Worm (Caenorhabditis elegans): ENCODE data around the gene Y50D4C.5.

Gene Y50D4C.5

DNA sequence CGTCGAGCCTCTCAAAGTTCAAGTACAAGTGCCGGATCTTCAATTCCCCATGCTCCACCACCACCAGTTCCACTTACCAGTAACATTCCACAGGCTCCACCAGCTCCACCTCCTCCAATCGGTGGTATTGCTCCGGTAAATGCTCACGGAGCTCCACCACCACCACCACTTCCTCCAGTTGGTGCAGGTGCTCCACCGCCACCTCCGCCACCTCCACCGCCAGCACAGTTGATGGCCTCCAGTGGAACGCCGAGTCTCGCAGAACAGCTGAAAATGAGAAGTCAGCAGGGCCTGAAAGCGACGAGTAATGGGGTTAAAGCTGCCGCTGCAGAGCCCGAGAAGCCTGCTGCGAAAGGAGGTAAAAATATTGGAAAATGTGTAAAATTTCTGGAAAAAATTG is 13.2 kb downstream of the Y50D4C.5 start:
- TF ChIP-seq ceh-83 (GFP tag; optimal IDR thresholded peaks at IDR 0.05) = no peak
- no peak for TF ChIP-seq ham-2 (GFP tag; optimal IDR thresholded peaks at IDR 0.05)
- TF ChIP-seq ztf-11 (tag; optimal IDR thresholded peaks at IDR 0.05) = no peak
- TF ChIP-seq unc-120 (tag; optimal IDR thresholded peaks at IDR 0.05; ENCODE audit: poor library complexity, severe bottlenecking) = no peak
- no peak for TF ChIP-seq ceh-39 (tag; optimal IDR thresholded peaks at IDR 0.05)
- no peak for TF ChIP-seq elt-3 (tag; optimal IDR thresholded peaks at IDR 0.05)
- no peak for TF ChIP-seq pha-4 (tag; optimal IDR thresholded peaks at IDR 0.05)
- TF ChIP-seq bed-3 (GFP tag; optimal IDR thresholded peaks at IDR 0.05) = no peak
- no peak for TF ChIP-seq nhr-2 (tag; optimal IDR thresholded peaks at IDR 0.05)
- TF ChIP-seq blmp-1 (tag; optimal IDR thresholded peaks at IDR 0.05) = no peak
- TF ChIP-seq sem-2 (GFP tag; optimal IDR thresholded peaks at IDR 0.05) = no peak
- TF ChIP-seq ceh-43 (GFP tag; optimal IDR thresholded peaks at IDR 0.05) = no peak
- no peak for TF ChIP-seq nhr-76 (tag; optimal IDR thresholded peaks at IDR 0.05)
- no peak for TF ChIP-seq zip-8 (tag; optimal IDR thresholded peaks at IDR 0.05)

DNA sequence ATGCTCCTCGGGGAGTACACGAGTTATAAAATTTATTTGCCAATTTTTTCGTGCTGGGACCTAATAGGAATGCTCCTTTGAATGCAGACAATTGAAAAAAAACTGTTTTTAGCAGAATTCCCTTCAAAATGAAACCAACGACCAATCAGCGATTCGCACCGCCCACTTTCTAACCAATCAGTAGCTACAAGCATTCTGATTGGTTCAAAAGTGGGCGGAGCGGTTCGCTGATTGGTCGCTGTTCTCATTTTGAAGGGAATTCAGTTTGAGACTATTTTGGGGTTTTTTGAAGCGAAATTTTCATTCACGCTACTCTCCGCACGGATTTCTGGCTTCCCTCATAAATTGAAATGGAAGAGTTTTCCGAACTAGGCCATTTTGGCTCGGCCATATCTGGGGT is 20.4 kb downstream of the Y50D4C.5 start:
- TF ChIP-seq lin-32 (GFP tag; optimal IDR thresholded peaks at IDR 0.05) = no peak
- TF ChIP-seq drap-1 (GFP tag; optimal IDR thresholded peaks at IDR 0.05) = no peak
- no peak for TF ChIP-seq nhr-28 (tag; optimal IDR thresholded peaks at IDR 0.05)
- TF ChIP-seq flh-1 (GFP tag; optimal IDR thresholded peaks at IDR 0.05) = no peak
- no peak for TF ChIP-seq mep-1 (tag; optimal IDR thresholded peaks at IDR 0.05)
- TF ChIP-seq ham-2 (GFP tag; optimal IDR thresholded peaks at IDR 0.05) = no peak
- TF ChIP-seq ceh-83 (GFP tag; optimal IDR thresholded peaks at IDR 0.05) = no peak
- TF ChIP-seq snpc-4 (tag; optimal IDR thresholded peaks at IDR 0.05) = no peak
- no peak for TF ChIP-seq tbx-8 (GFP tag; optimal IDR thresholded peaks at IDR 0.05)
- TF ChIP-seq unc-120 (tag; optimal IDR thresholded peaks at IDR 0.05; ENCODE audit: poor library complexity, severe bottlenecking) = no peak
- TF ChIP-seq sem-2 (GFP tag; optimal IDR thresholded peaks at IDR 0.05) = no peak
- no peak for TF ChIP-seq lsy-2 (tag; optimal IDR thresholded peaks at IDR 0.05)
- no peak for TF ChIP-seq nhr-2 (tag; optimal IDR thresholded peaks at IDR 0.05)
- TF ChIP-seq nhr-12 (tag; optimal IDR thresholded peaks at IDR 0.05) = no peak

DNA sequence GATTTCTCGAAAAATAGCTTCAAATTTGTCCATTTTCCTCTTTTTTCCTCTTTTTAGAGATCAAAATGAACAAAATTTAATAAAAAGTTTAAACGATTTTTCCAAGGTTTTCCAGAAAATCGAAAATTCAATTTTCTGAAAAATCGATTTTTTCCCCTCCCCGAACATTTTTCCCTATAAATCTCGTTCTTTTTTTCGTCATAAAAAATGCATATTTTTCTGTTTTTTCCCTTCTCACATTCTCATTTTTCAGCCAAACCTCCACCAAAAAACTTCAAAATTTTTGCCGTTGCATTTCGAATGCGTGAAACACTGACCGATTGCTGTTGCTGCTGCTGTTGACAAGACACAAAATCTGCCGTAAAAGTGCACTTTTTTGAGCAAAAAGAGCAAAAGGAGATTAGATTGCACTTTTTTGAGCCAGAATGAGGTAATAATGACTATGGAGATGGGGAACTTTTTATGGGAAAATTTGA is 21.2 kb downstream of the Y50D4C.5 start, which contains the start of the genes Y50D4C.12 and unc-34:
Gene Y50D4C.12, plus strand, starts transcription at position 301 of the 476 bp plus-strand sequence.
Gene unc-34, plus strand, starts transcription at position 426 of the 476 bp plus-strand sequence.
- no peak for TF ChIP-seq elt-3 (tag; optimal IDR thresholded peaks at IDR 0.05)
- TF ChIP-seq ceh-83 (GFP tag; optimal IDR thresholded peaks at IDR 0.05) = no peak
- TF ChIP-seq M03D4.4 (tag; optimal IDR thresholded peaks at IDR 0.05) = no peak
- no peak for TF ChIP-seq unc-62 (GFP tag; optimal IDR thresholded peaks at IDR 0.05)
- TF ChIP-seq cnd-1 (tag; optimal IDR thresholded peaks at IDR 0.05) = no peak
- no peak for TF ChIP-seq nhr-237 (tag; optimal IDR thresholded peaks at IDR 0.05)
- TF ChIP-seq ces-1 (GFP tag; optimal IDR thresholded peaks at IDR 0.05) = no peak

DNA sequence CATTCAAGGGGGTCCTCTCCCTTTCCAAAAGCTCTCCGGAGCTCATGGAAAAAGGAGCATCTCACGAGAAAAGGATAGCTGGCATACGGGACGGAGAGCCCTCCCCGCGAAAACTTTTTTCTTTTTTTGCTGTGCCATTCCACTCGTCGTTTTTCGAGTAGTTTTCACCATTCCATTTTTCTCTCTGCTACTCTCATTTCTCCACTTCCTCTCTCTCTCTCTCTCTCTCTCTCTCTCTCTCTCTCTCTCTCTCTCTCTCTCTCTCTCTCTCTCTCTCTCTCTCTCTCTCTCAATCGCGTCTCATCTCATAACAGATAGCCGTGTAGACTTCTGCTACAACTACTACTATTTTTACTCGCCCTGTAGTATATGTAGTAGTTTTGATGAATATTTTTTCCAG is 23.8 kb downstream of the Y50D4C.5 start:
- no peak for TF ChIP-seq sptf-1 (tag; optimal IDR thresholded peaks at IDR 0.05)
- peak; percentile 15 for TF ChIP-seq mls-2 (tag; optimal IDR thresholded peaks at IDR 0.05)
- no peak for TF ChIP-seq ham-2 (GFP tag; optimal IDR thresholded peaks at IDR 0.05)
- no peak for TF ChIP-seq lin-32 (GFP tag; optimal IDR thresholded peaks at IDR 0.05)
- no peak for TF ChIP-seq ztf-11 (tag; optimal IDR thresholded peaks at IDR 0.05)
- TF ChIP-seq tbx-8 (GFP tag; optimal IDR thresholded peaks at IDR 0.05) = no peak
- no peak for TF ChIP-seq ceh-43 (GFP tag; optimal IDR thresholded peaks at IDR 0.05)
- no peak for TF ChIP-seq lin-13 (tag; optimal IDR thresholded peaks at IDR 0.05)
- no peak for TF ChIP-seq nhr-237 (tag; optimal IDR thresholded peaks at IDR 0.05)
- no peak for TF ChIP-seq unc-39 (tag; optimal IDR thresholded peaks at IDR 0.05)
- TF ChIP-seq M03D4.4 (tag; optimal IDR thresholded peaks at IDR 0.05) = peak; percentile 16
- no peak for TF ChIP-seq lsy-2 (tag; optimal IDR thresholded peaks at IDR 0.05)
- TF ChIP-seq blmp-1 (tag; optimal IDR thresholded peaks at IDR 0.05) = no peak
- peak; percentile 21 for TF ChIP-seq ces-1 (GFP tag; optimal IDR thresholded peaks at IDR 0.05)
- TF ChIP-seq unc-62 (GFP tag; optimal IDR thresholded peaks at IDR 0.05) = peak; percentile 15

DNA sequence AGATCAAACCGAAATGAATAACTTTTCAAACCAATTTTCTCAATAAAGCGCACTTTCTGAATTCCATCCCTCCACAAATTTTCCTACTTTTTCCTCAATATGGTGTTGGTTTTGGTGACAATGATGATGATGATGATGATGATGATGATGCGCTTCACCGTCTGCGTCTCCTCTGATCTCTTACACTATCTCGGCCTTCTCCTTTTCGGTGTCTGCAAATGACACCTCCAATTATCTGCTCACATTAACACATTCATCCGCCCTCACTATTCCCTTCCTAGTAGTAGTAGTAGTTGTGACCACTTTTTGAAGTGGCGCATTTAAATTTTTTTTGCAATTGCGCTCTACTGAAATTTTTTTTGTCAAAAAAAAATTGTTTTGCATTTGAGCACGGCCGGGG is 24.9 kb downstream of the Y50D4C.5 start:
- TF ChIP-seq unc-62 (GFP tag; optimal IDR thresholded peaks at IDR 0.05) (peak; percentile 68), tbx-8 (GFP tag; optimal IDR thresholded peaks at IDR 0.05) (no peak), mls-2 (tag; optimal IDR thresholded peaks at IDR 0.05) (peak; percentile 25), unc-39 (tag; optimal IDR thresholded peaks at IDR 0.05) (peak; percentile 67), ceh-43 (GFP tag; optimal IDR thresholded peaks at IDR 0.05) (peak; percentile 54)

All from whole organism, mixed stage, embryonic.